Worm (Caenorhabditis elegans) whole organism, midembryonic: ENCODE measurements around the gene cyp-33C7.

Experiments
- T22C8.4 ChIP-seq: fragments of 200-800 bp; sonication (Bioruptor generic); IDR thresholded peaks from 2 replicates; pipeline ENCODE4 v1.3.6; 2022; ENCODE audit warnings: missing genetic modification characterization, missing compliant biosample characterization
- cog-1 ChIP-seq: sonication (generic microtip); optimal IDR thresholded peaks from 2 replicates; lab custom pipeline; 2016; ENCODE audit warnings: missing genetic modification characterization, missing compliant biosample characterization
- flt-1 ChIP-seq: fragments of 200-800 bp; sonication (Bioruptor generic); IDR thresholded peaks from 2 replicates; pipeline ENCODE4 v1.3.6; 2022; ENCODE audit warnings: missing genetic modification characterization, missing compliant biosample characterization
- klf-2 ChIP-seq: fragments of 200-800 bp; sonication (Bioruptor generic); conservative IDR thresholded peaks from 2 replicates; pipeline ENCODE4 v1.3.6; 2022; ENCODE audit warnings: missing genetic modification reagents, missing genetic modification characterization, missing compliant biosample characterization
- med-1 ChIP-seq: sonication (generic microtip); optimal IDR thresholded peaks from 2 replicates; lab custom pipeline; 2017; ENCODE audit warnings: missing genetic modification characterization, mild to moderate bottlenecking, missing compliant biosample characterization, antibody characterized with exemption, missing genetic modification reagents; ENCODE audit not compliant: insufficient read depth
- ref-1 ChIP-seq: fragments of 200-800 bp; sonication (Bioruptor generic); conservative IDR thresholded peaks from 2 replicates; pipeline ENCODE4 v1.3.6; 2022; ENCODE audit warnings: missing genetic modification reagents, missing genetic modification characterization, missing compliant biosample characterization
- tab-1 ChIP-seq: fragments of 200-800 bp; sonication (Bioruptor generic); IDR thresholded peaks from 2 replicates; pipeline ENCODE4 v1.3.6; 2022; ENCODE audit warnings: missing genetic modification characterization, missing compliant biosample characterization
- ztf-23 ChIP-seq: fragments of 200-800 bp; sonication (Bioruptor generic); IDR thresholded peaks from 2 replicates; pipeline ENCODE4 v1.3.6; 2022; ENCODE audit warnings: missing genetic modification reagents, missing genetic modification characterization, missing compliant biosample characterization
- ztf-29 ChIP-seq: fragments of 200-800 bp; sonication (Bioruptor generic); IDR thresholded peaks from 2 replicates; pipeline ENCODE4 v1.3.6; 2022; ENCODE audit warnings: missing genetic modification reagents, missing genetic modification characterization, missing compliant biosample characterization

cyp-33C7 gene

ce11 chrV:2300905-2301304, 50.6 kb downstream of the cyp-33C7 start, which contains the start of gene Y19D10B.8:
Y19D10B.8 (minus strand) TSS chrV:2301005.
- TF ChIP-seq ref-1 (GFP tag; lab: Robert Waterston, UW) (no peak), tab-1 (GFP tag; lab: Robert Waterston, UW) (no peak), cog-1 (tag; lab: Kevin White, UChicago) (no peak), ztf-29 (GFP tag; lab: Robert Waterston, UW) (no peak), klf-2 (GFP tag; lab: Robert Waterston, UW) (no peak), flt-1 (GFP tag; lab: Robert Waterston, UW) (no peak), ztf-23 (GFP tag; lab: Robert Waterston, UW) (no peak), T22C8.4 (GFP tag; lab: Robert Waterston, UW) (no peak), med-1 (GFP tag; lab: Kevin White, UChicago) (no peak)
